Worm (Caenorhabditis elegans) whole organism, midembryonic: ENCODE data around the gene srx-62.

Experiments
- T22C8.4 ChIP-seq: fragments of 200-800 bp; sonication (Bioruptor generic); IDR thresholded peaks from 2 replicates; pipeline ENCODE4 v1.3.6; 2022; ENCODE audit warnings: missing genetic modification characterization, missing compliant biosample characterization
- cog-1 ChIP-seq: sonication (generic microtip); optimal IDR thresholded peaks from 2 replicates; lab custom pipeline; 2016; ENCODE audit warnings: missing genetic modification characterization, missing compliant biosample characterization
- flt-1 ChIP-seq: fragments of 200-800 bp; sonication (Bioruptor generic); IDR thresholded peaks from 2 replicates; pipeline ENCODE4 v1.3.6; 2022; ENCODE audit warnings: missing genetic modification characterization, missing compliant biosample characterization
- klf-2 ChIP-seq: fragments of 200-800 bp; sonication (Bioruptor generic); conservative IDR thresholded peaks from 2 replicates; pipeline ENCODE4 v1.3.6; 2022; ENCODE audit warnings: missing genetic modification reagents, missing genetic modification characterization, missing compliant biosample characterization
- med-1 ChIP-seq: sonication (generic microtip); optimal IDR thresholded peaks from 2 replicates; lab custom pipeline; 2017; ENCODE audit warnings: missing genetic modification characterization, mild to moderate bottlenecking, missing compliant biosample characterization, antibody characterized with exemption, missing genetic modification reagents; ENCODE audit not compliant: insufficient read depth
- ref-1 ChIP-seq: fragments of 200-800 bp; sonication (Bioruptor generic); conservative IDR thresholded peaks from 2 replicates; pipeline ENCODE4 v1.3.6; 2022; ENCODE audit warnings: missing genetic modification reagents, missing genetic modification characterization, missing compliant biosample characterization
- tab-1 ChIP-seq: fragments of 200-800 bp; sonication (Bioruptor generic); IDR thresholded peaks from 2 replicates; pipeline ENCODE4 v1.3.6; 2022; ENCODE audit warnings: missing genetic modification characterization, missing compliant biosample characterization
- ztf-23 ChIP-seq: fragments of 200-800 bp; sonication (Bioruptor generic); IDR thresholded peaks from 2 replicates; pipeline ENCODE4 v1.3.6; 2022; ENCODE audit warnings: missing genetic modification reagents, missing genetic modification characterization, missing compliant biosample characterization
- ztf-29 ChIP-seq: fragments of 200-800 bp; sonication (Bioruptor generic); IDR thresholded peaks from 2 replicates; pipeline ENCODE4 v1.3.6; 2022; ENCODE audit warnings: missing genetic modification reagents, missing genetic modification characterization, missing compliant biosample characterization

srx-62 gene

DNA sequence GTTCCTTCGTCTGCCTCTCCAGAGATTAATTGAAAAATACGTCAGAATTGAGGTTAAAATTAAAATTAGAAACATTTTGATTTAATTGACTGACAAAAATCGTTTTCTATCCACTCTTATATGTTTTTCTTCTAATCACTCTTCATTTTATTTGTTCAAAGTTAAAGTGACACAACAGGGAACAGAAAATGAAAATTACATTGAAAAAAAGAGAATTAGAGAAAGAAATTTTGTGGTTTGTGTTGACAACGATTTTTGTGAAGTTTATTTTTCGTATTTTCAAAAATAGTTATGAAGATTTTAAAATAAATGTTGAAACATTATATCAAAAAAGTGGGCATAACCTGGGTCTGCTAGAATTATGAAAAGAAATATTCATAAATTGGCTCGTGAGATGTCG, 38.1 kb downstream of the srx-62 start, which contains the start of gene cyp-34A5:
TSS of gene cyp-34A5 (minus strand) at position 101 of the 400 bp plus-strand sequence.
- TF ChIP-seq med-1 (GFP tag; lab: Kevin White, UChicago), result no peak
- TF ChIP-seq ref-1, result no peak
- TF ChIP-seq ztf-29 (GFP tag; lab: Robert Waterston, UW), result no peak
- no peak for TF ChIP-seq T22C8.4 (GFP tag; lab: Robert Waterston, UW)

ce11 chrV:3953739-3954138, 42.0 kb downstream of the srx-62 start, which contains the start of gene str-247:
Gene str-247 (plus strand): TSS chrV:3954039.
- TF ChIP-seq cog-1 (tag; lab: Kevin White, UChicago) (no peak), ztf-23 (no peak), tab-1 (no peak), med-1 (GFP tag; lab: Kevin White, UChicago) (no peak), flt-1 (GFP tag; lab: Robert Waterston, UW) (no peak), T22C8.4 (GFP tag; lab: Robert Waterston, UW) (no peak), ref-1 (no peak), klf-2 (GFP tag; lab: Robert Waterston, UW) (no peak), ztf-29 (GFP tag; lab: Robert Waterston, UW) (no peak)

DNA sequence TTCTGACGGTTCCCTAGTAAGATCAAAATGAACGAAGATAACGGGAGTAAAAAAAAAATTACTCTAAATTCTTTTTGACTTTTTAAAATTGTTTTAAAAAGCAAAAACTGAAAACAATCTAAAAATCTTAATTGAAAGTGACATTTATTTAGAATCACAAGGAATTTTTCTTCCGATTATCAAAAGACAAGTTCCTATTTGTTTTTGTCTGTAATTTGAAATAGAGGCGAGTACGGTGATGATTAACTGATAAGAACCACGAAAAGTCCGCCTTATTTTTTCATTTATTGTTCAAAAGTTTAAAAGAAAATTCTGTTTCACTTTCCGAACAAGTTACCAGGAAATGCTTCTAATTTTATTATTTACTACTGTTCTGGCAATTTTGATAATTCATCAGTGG, 46.0 kb downstream of the srx-62 start, which contains the start of gene dach-1:
TSS of gene dach-1 (plus strand) at position 301 of the 400 bp plus-strand sequence.
- TF ChIP-seq tab-1, result no peak
- no peak for TF ChIP-seq klf-2 (GFP tag; lab: Robert Waterston, UW)
- TF ChIP-seq ref-1, result no peak
- TF ChIP-seq T22C8.4 (GFP tag; lab: Robert Waterston, UW), result no peak
- no peak for TF ChIP-seq ztf-23
- TF ChIP-seq ztf-29 (GFP tag; lab: Robert Waterston, UW), result no peak
- TF ChIP-seq med-1 (GFP tag; lab: Kevin White, UChicago), result no peak
- no peak for TF ChIP-seq flt-1 (GFP tag; lab: Robert Waterston, UW)
- TF ChIP-seq cog-1 (tag; lab: Kevin White, UChicago), result no peak

ce11 chrV:3945053-3945452, 50.7 kb downstream of the srx-62 start, which contains the start of gene cyp-35B3:
Gene cyp-35B3 (plus strand): TSS chrV:3945353.
- TF ChIP-seq T22C8.4 (GFP tag; lab: Robert Waterston, UW), result no peak
- TF ChIP-seq flt-1 (GFP tag; lab: Robert Waterston, UW), result no peak
- no peak for TF ChIP-seq ztf-29 (GFP tag; lab: Robert Waterston, UW)
- no peak for TF ChIP-seq klf-2 (GFP tag; lab: Robert Waterston, UW)
- TF ChIP-seq med-1 (GFP tag; lab: Kevin White, UChicago), result no peak
- no peak for TF ChIP-seq cog-1 (tag; lab: Kevin White, UChicago)
- no peak for TF ChIP-seq tab-1
